Fruit fly (Drosophila melanogaster) whole organism, prepupa: Measurements from ENCODE around the gene idc.

Source experiments
- Blimp-1 ChIP-seq: fragments of 200-800 bp; sonication (Bioruptor generic); optimal IDR thresholded peaks from 3 replicates; lab custom pipeline; 2017; ENCODE audit warnings: missing biosample characterization, missing genetic modification characterization, mild to moderate bottlenecking, moderate library complexity, missing genetic modification reagents
- CG10631 ChIP-seq: fragments of 200-800 bp; sonication (Bioruptor generic); optimal IDR thresholded peaks from 2 replicates; lab custom pipeline; 2016; ENCODE audit warnings: missing biosample characterization, missing genetic modification characterization
- CG10669 ChIP-seq: fragments of 200-800 bp; sonication (Bioruptor generic); optimal IDR thresholded peaks from 3 replicates; lab custom pipeline; 2018; ENCODE audit warnings: missing biosample characterization, mild to moderate bottlenecking, missing genetic modification characterization, moderate library complexity
- CG11762 ChIP-seq: fragments of 200-800 bp; sonication (Bioruptor generic); optimal IDR thresholded peaks from 3 replicates; lab custom pipeline; 2016; ENCODE audit warnings: missing biosample characterization, missing genetic modification characterization; ENCODE audit not compliant: insufficient read depth
- CG11902 ChIP-seq: fragments of 200-800 bp; sonication (Bioruptor generic); optimal IDR thresholded peaks from 3 replicates; lab custom pipeline; 2016; ENCODE audit warnings: missing biosample characterization, missing genetic modification characterization
- CG1621 ChIP-seq: fragments of 200-800 bp; sonication (Bioruptor generic); optimal IDR thresholded peaks from 3 replicates; lab custom pipeline; 2018; ENCODE audit warnings: missing biosample characterization, mild to moderate bottlenecking, missing genetic modification characterization
- CG16779 ChIP-seq: fragments of 200-800 bp; sonication (Bioruptor generic); optimal IDR thresholded peaks from 3 replicates; lab custom pipeline; 2017; ENCODE audit warnings: missing biosample characterization, mild to moderate bottlenecking, missing genetic modification characterization
- CG31627 ChIP-seq: fragments of 200-800 bp; sonication (Bioruptor generic); optimal IDR thresholded peaks from 3 replicates; lab custom pipeline; 2016; ENCODE audit warnings: missing biosample characterization, missing genetic modification characterization
- CG32006 ChIP-seq: fragments of 200-800 bp; sonication (Bioruptor generic); optimal IDR thresholded peaks from 3 replicates; lab custom pipeline; 2017; ENCODE audit warnings: missing biosample characterization, mild to moderate bottlenecking, missing genetic modification characterization
- CG34406 ChIP-seq: fragments of 200-800 bp; sonication (Bioruptor generic); optimal IDR thresholded peaks from 3 replicates; lab custom pipeline; 2016; ENCODE audit warnings: missing biosample characterization, missing genetic modification characterization
- CG3919 ChIP-seq: fragments of 200-800 bp; sonication (Bioruptor generic); optimal IDR thresholded peaks from 3 replicates; lab custom pipeline; 2016; ENCODE audit warnings: missing biosample characterization, missing genetic modification characterization
- CG6276 ChIP-seq: fragments of 200-800 bp; sonication (Bioruptor generic); optimal IDR thresholded peaks from 2 replicates; lab custom pipeline; 2017; ENCODE audit warnings: missing biosample characterization, mild to moderate bottlenecking, missing genetic modification characterization
- CG6792 ChIP-seq: fragments of 200-800 bp; sonication (Bioruptor generic); optimal IDR thresholded peaks from 3 replicates; lab custom pipeline; 2016; ENCODE audit warnings: missing biosample characterization, missing genetic modification characterization
- CG6808 ChIP-seq: fragments of 200-800 bp; sonication (Bioruptor generic); optimal IDR thresholded peaks from 3 replicates; lab custom pipeline; 2017; ENCODE audit warnings: missing biosample characterization, missing genetic modification characterization, mild to moderate bottlenecking, moderate library complexity, missing genetic modification reagents
- CG6854 ChIP-seq: fragments of 200-800 bp; sonication (Bioruptor generic); optimal IDR thresholded peaks from 2 replicates; lab custom pipeline; 2017; ENCODE audit warnings: missing biosample characterization, mild to moderate bottlenecking, missing genetic modification characterization
- CG8119 ChIP-seq: fragments of 200-800 bp; sonication (Bioruptor generic); IDR thresholded peaks from 3 replicates; pipeline ENCODE4 v1.3.6; 2022; ENCODE audit warnings: missing biosample characterization, missing genetic modification characterization
- CG8319 ChIP-seq: fragments of 200-800 bp; sonication (Bioruptor generic); optimal IDR thresholded peaks from 3 replicates; lab custom pipeline; 2016; ENCODE audit warnings: missing biosample characterization, missing genetic modification characterization
- CG8632 ChIP-seq: fragments of 200-800 bp; sonication (Bioruptor generic); optimal IDR thresholded peaks from 3 replicates; lab custom pipeline; 2016; ENCODE audit warnings: missing biosample characterization, missing genetic modification characterization
- CG9139 ChIP-seq: fragments of 200-800 bp; sonication (Bioruptor generic); optimal IDR thresholded peaks from 3 replicates; lab custom pipeline; 2017; ENCODE audit warnings: missing biosample characterization, mild to moderate bottlenecking, missing genetic modification characterization
- Eip78C ChIP-seq: fragments of 200-800 bp; sonication (Bioruptor generic); peaks from one replicate; lab custom pipeline; 2016; ENCODE audit warnings: missing biosample characterization, missing genetic modification characterization
- Eip93F ChIP-seq: fragments of 200-800 bp; sonication (Bioruptor generic); optimal IDR thresholded peaks from 2 replicates; lab custom pipeline; 2016; ENCODE audit warnings: missing biosample characterization, mild to moderate bottlenecking, missing genetic modification characterization
- Ets21C ChIP-seq: fragments of 200-800 bp; sonication (Bioruptor generic); optimal IDR thresholded peaks from 3 replicates; lab custom pipeline; 2016; ENCODE audit warnings: missing biosample characterization, missing genetic modification characterization
- Ets96B ChIP-seq: fragments of 200-800 bp; optimal IDR thresholded peaks from 2 replicates; lab custom pipeline; 2019; ENCODE audit warnings: missing biosample characterization, mild to moderate bottlenecking, missing genetic modification characterization, moderate library complexity
- Gug ChIP-seq: fragments of 200-800 bp; sonication (Bioruptor generic); IDR thresholded peaks from 2 replicates; pipeline ENCODE4 v1.3.6; 2022; ENCODE audit warnings: missing biosample characterization, missing genetic modification characterization
- Hr39 ChIP-seq: fragments of 200-800 bp; sonication (Bioruptor generic); optimal IDR thresholded peaks from 2 replicates; lab custom pipeline; 2016; ENCODE audit warnings: missing biosample characterization, missing genetic modification characterization
- Hr4 ChIP-seq: fragments of 200-800 bp; sonication (Bioruptor generic); optimal IDR thresholded peaks from 3 replicates; lab custom pipeline; 2016; ENCODE audit warnings: missing biosample characterization, missing genetic modification characterization
- Lpt ChIP-seq: fragments of 200-800 bp; sonication (Bioruptor generic); optimal IDR thresholded peaks from 3 replicates; lab custom pipeline; 2016; ENCODE audit warnings: missing biosample characterization, missing genetic modification characterization
- Met ChIP-seq: fragments of 200-800 bp; sonication (Bioruptor generic); optimal IDR thresholded peaks from 3 replicates; lab custom pipeline; 2016; ENCODE audit warnings: missing biosample characterization, missing genetic modification characterization
- OdsH ChIP-seq: fragments of 200-800 bp; sonication (Bioruptor generic); optimal IDR thresholded peaks from 3 replicates; lab custom pipeline; 2016; ENCODE audit warnings: missing biosample characterization, missing genetic modification characterization
- Smox ChIP-seq: fragments of 200-800 bp; sonication (Bioruptor generic); optimal IDR thresholded peaks from 3 replicates; lab custom pipeline; 2016; ENCODE audit warnings: missing biosample characterization, missing genetic modification characterization
- Sox102F ChIP-seq: fragments of 200-800 bp; sonication (Bioruptor generic); optimal IDR thresholded peaks from 2 replicates; lab custom pipeline; 2016; ENCODE audit warnings: missing biosample characterization, mild to moderate bottlenecking, missing genetic modification characterization
- Sox14 ChIP-seq: fragments of 200-800 bp; sonication (Bioruptor generic); optimal IDR thresholded peaks from 3 replicates; lab custom pipeline; 2016; ENCODE audit warnings: missing biosample characterization, missing genetic modification characterization
- achi ChIP-seq: fragments of 200-800 bp; sonication (Bioruptor generic); optimal IDR thresholded peaks from 3 replicates; lab custom pipeline; 2016; ENCODE audit warnings: missing biosample characterization, missing genetic modification characterization
- acj6 ChIP-seq: fragments of 200-800 bp; sonication (Bioruptor generic); optimal IDR thresholded peaks from 3 replicates; lab custom pipeline; 2016; ENCODE audit warnings: missing biosample characterization, missing genetic modification characterization
- dac ChIP-seq: fragments of 200-800 bp; sonication (Bioruptor generic); optimal IDR thresholded peaks from 2 replicates; lab custom pipeline; 2017; ENCODE audit warnings: missing biosample characterization, mild to moderate bottlenecking, missing genetic modification characterization
- dsx ChIP-seq: fragments of 200-800 bp; optimal IDR thresholded peaks from 3 replicates; lab custom pipeline; 2019; ENCODE audit warnings: missing biosample characterization, mild to moderate bottlenecking, missing genetic modification characterization, moderate library complexity; ENCODE audit not compliant: poor library complexity, severe bottlenecking
- esn ChIP-seq: fragments of 200-800 bp; sonication (Bioruptor generic); optimal IDR thresholded peaks from 2 replicates; lab custom pipeline; 2016; ENCODE audit warnings: missing biosample characterization, mild to moderate bottlenecking, missing genetic modification characterization, moderate library complexity
- fd59A ChIP-seq: fragments of 200-800 bp; sonication (Bioruptor generic); optimal IDR thresholded peaks from 2 replicates; lab custom pipeline; 2017; ENCODE audit warnings: missing biosample characterization, mild to moderate bottlenecking, missing genetic modification characterization, missing genetic modification reagents
- fkh ChIP-seq: fragments of 200-800 bp; sonication (Bioruptor generic); optimal IDR thresholded peaks from 3 replicates; lab custom pipeline; 2017; ENCODE audit warnings: missing biosample characterization, mild to moderate bottlenecking, missing genetic modification characterization, moderate library complexity
- lz ChIP-seq: fragments of 200-800 bp; sonication (Bioruptor generic); optimal IDR thresholded peaks from 3 replicates; lab custom pipeline; 2016; ENCODE audit warnings: missing biosample characterization, missing genetic modification characterization
- pdm3 ChIP-seq: fragments of 200-800 bp; sonication (Bioruptor generic); optimal IDR thresholded peaks from 3 replicates; lab custom pipeline; 2016; ENCODE audit warnings: missing biosample characterization, missing genetic modification characterization
- salr ChIP-seq, 2 experiments: fragments of 200-800 bp; sonication (Bioruptor generic); optimal IDR thresholded peaks; 3 replicates each; lab custom pipeline; 2016 to 2018; ENCODE audit warnings: missing biosample characterization in 2 of 2, missing genetic modification characterization in 2 of 2, mild to moderate bottlenecking in 1 of 2
- ss ChIP-seq, 2 experiments: fragments of 200-800 bp; sonication (Bioruptor generic); optimal IDR thresholded peaks; 2 replicates in 1 of 2; 3 replicates in 1 of 2; lab custom pipeline; 2017 to 2018; ENCODE audit warnings: mild to moderate bottlenecking in 2 of 2, missing biosample characterization in 2 of 2, missing genetic modification characterization in 2 of 2, moderate library complexity in 1 of 2
- svp ChIP-seq: fragments of 200-800 bp; sonication (Bioruptor generic); peaks from one replicate; lab custom pipeline; 2016; ENCODE audit warnings: missing biosample characterization, missing genetic modification characterization
- topi ChIP-seq: fragments of 200-800 bp; sonication (Bioruptor generic); optimal IDR thresholded peaks from 3 replicates; lab custom pipeline; 2016; ENCODE audit warnings: missing biosample characterization, missing genetic modification characterization
- vri ChIP-seq: fragments of 200-800 bp; sonication (Bioruptor generic); optimal IDR thresholded peaks from 3 replicates; lab custom pipeline; 2016; ENCODE audit warnings: missing biosample characterization, mild to moderate bottlenecking, missing genetic modification characterization

The idc gene

DNA sequence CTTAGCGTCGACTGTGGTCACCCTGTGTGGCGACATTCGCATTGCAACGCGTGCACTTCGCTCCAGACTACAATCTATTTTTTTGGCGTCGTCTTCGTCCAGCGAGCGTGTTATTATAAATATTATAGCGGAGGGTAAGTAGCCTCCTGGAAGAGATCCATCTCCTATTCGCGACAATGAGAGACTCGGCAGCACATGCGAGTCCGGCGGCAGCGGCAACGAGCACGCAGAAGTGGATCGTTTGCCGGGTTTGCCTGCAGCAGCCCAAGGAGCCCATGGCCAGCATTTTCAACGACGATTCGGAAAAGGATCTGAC, at the start of gene idc:
Gene idc, plus strand, starts transcription at position 60 of the 316 bp plus-strand sequence.
- TF ChIP-seq Smox (GFP tag; lab: Kevin White, UChicago) (no peak), esn (GFP tag; lab: Kevin White, UChicago) (peak; percentile 46)

DNA sequence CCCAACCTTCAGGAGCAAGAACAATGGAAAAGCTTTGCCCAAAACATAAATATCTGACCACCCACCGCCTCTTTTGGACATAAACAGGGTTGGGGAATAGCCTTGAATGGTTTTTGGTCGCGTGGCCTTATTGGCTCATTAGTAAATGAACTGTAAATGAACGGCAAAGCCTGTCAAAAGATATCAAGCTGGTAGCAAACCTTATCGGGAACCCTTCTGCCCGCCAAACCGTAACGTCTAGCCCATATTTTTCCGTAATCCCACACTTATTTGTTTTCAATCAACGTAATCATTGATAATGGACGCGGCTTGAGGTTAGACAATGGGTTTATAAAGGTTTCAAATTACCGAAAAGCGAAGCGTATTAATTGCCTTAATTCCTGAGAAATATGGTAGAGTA, 46.2 kb upstream of the idc start:
- TF ChIP-seq dac (GFP tag; lab: Kevin White, UChicago) (no peak), CG32006 (GFP tag; lab: Kevin White, UChicago) (no peak), Ets21C (no peak), Gug (no peak), Sox102F (no peak), vri (GFP tag; lab: Kevin White, UChicago) (no peak), topi (no peak), CG6854 (no peak), CG10631 (GFP tag; lab: Kevin White, UChicago) (no peak), CG31627 (GFP tag; lab: Kevin White, UChicago) (no peak), CG8319 (GFP tag; lab: Kevin White, UChicago) (no peak), CG6276 (GFP tag; lab: Kevin White, UChicago) (no peak), Ets96B (no peak), Eip93F (GFP tag; lab: Kevin White, UChicago) (no peak), CG16779 (tag; lab: Kevin White, UChicago) (no peak), fd59A (no peak), Eip78C (GFP tag; lab: Kevin White, UChicago) (no peak), CG6792 (no peak)

DNA sequence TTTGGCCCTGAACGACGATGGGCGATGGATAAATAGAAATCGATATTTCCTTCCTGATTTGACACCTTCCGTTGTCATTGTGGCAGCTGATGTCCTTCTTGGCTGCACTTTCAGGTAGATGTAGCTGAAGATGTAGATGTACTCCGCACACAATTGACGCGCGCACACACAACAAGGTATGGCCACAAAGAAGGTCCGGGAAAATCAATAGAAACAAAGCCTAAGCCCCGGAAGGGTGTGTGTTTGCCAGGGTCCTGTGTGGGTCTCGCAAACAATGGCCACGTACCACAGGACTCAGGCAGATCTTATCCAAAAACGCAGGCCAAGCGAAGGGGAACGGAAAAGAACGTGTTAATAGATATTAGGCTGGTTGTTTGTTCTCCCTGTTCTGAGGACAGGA, 36.2 kb upstream of the idc start:
- no peak for TF ChIP-seq Eip78C (GFP tag; lab: Kevin White, UChicago)
- TF ChIP-seq Gug = no peak
- peak; percentile 54 for TF ChIP-seq fkh
- TF ChIP-seq Met = no peak
- TF ChIP-seq CG6276 (GFP tag; lab: Kevin White, UChicago) = no peak
- TF ChIP-seq Eip93F (GFP tag; lab: Kevin White, UChicago) = no peak
- TF ChIP-seq, all 60 proteins: peak for 1

DNA sequence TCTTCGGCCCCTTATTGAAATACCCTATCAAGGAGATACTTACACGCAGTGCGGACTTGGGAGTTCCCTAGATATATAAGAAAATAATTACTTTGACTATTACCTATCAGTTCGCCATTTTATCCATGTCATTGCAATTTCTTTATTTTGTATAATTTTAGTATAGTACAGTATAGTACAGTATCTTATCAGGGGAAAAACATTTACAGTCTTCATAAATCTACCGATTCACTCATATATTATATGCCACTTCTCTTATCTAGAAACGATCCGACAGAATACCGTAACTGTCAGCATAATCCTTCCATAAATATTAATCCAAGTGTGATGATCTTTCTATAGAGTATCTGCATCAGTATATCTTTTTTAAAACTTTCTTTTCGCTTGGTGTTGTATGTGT, 35.2 kb upstream of the idc start:
- TF ChIP-seq dsx (GFP tag; lab: Kevin White, UChicago) = no peak
- peak; percentile 42 for TF ChIP-seq CG10631 (GFP tag; lab: Kevin White, UChicago)
- TF ChIP-seq pdm3 (GFP tag; lab: Kevin White, UChicago) = peak; percentile 60
- no peak for TF ChIP-seq CG31627 (GFP tag; lab: Kevin White, UChicago)
- no peak for TF ChIP-seq Blimp-1 (GFP tag; lab: Kevin White, UChicago)
- TF ChIP-seq CG10669 = peak; percentile 1
- TF ChIP-seq ss (GFP tag; optimal IDR thresholded peaks at IDR 0.05; lab: Kevin White, UChicago) = no peak
- no peak for TF ChIP-seq Sox102F
- no peak for TF ChIP-seq CG6854
- TF ChIP-seq CG11902 (GFP tag; lab: Kevin White, UChicago) = no peak
- no peak for TF ChIP-seq CG34406
- peak; percentile 84 for TF ChIP-seq Eip78C (GFP tag; lab: Kevin White, UChicago)
- TF ChIP-seq CG11762 (GFP tag; lab: Kevin White, UChicago) = no peak
- TF ChIP-seq CG8632 (GFP tag; lab: Kevin White, UChicago) = no peak
- TF ChIP-seq CG8119 = peak; percentile 53; the same call in 2 of the 3 replicates
- peak; percentile 48 for TF ChIP-seq achi
- peak; percentile 17 for TF ChIP-seq svp
- TF ChIP-seq CG1621 (tag; lab: Kevin White, UChicago) = no peak
- peak; percentile 7 for TF ChIP-seq lz (GFP tag; lab: Kevin White, UChicago)
- peak; percentile 44 for TF ChIP-seq Lpt (GFP tag; lab: Kevin White, UChicago)
- TF ChIP-seq CG6792 = peak; percentile 12
- peak in 1 of 2 experiments; percentile 68 for TF ChIP-seq salr (GFP tag; optimal IDR thresholded peaks at IDR 0.05; lab: Kevin White, UChicago)
- no peak for TF ChIP-seq CG6808 (GFP tag; lab: Kevin White, UChicago)
- no peak for TF ChIP-seq CG9139 (GFP tag; lab: Kevin White, UChicago)
- TF ChIP-seq Hr39 (GFP tag; lab: Kevin White, UChicago) = no peak
- TF ChIP-seq Hr4 (GFP tag; lab: Kevin White, UChicago) = peak; percentile 73
- peak; percentile 35 for TF ChIP-seq acj6
- TF ChIP-seq CG6276 (GFP tag; lab: Kevin White, UChicago) = peak; percentile 13
- TF ChIP-seq CG3919 = peak; percentile 31
- peak; percentile 14 for TF ChIP-seq Sox14 (GFP tag; lab: Kevin White, UChicago)
- peak; percentile 7 for TF ChIP-seq dac (GFP tag; lab: Kevin White, UChicago)
- no peak for TF ChIP-seq CG16779 (tag; lab: Kevin White, UChicago)
- TF ChIP-seq OdsH (GFP tag; lab: Kevin White, UChicago) = peak; percentile 37
- TF ChIP-seq vri (GFP tag; lab: Kevin White, UChicago) = no peak
